Worm (Caenorhabditis elegans): ENCODE results near the gene gnrr-5.

The gnrr-5 gene

DNA sequence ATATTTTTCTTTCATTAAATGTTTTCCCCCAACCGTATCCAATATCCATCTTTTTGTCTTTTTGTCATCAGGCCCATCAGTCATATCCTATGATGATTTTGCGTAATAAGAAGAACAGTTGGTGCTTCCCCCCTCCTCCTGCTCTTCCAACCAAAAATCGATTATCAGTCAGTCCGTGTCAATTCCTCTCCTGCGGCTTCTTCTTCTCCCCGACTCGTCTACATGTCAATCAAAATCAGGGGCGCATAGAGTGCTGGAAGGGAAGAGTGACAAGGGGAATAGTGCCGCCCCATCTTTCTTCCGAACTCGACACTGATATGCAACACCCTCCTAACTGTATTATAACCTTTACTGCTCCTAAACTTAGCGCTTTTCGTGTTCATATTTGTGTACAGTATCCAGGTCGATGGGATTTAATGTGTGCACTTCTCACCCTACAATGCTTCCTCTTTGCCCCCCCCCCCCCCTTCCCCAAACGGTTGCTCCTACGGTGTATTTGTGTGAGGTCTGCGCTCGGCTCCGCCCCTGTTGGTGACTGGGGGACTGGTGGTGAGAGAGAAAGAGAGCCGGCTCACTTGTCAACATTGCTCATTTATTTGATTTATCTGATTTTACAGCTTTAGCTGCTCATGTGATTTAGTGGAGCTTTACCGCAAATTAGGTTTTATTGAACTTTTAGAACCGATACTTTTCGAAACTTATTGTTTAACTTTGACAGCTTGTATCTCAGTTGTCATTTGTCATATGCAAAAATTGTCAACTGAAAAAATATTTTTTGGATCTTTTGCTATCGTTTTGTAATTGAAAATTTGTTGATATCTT is 37.0 kb upstream of the gnrr-5 start:
- TF ChIP-seq lsl-1 (GFP tag; optimal IDR thresholded peaks at IDR 0.05) (no peak), zfh-2 (GFP tag; conservative IDR thresholded peaks at IDR 0.05) (peak; percentile 70), ets-4 (GFP tag; optimal IDR thresholded peaks at IDR 0.05) (peak; percentile 69), ztf-25 (GFP tag; IDR thresholded peaks at IDR 0.05) (0 out of 2 replicates have a peak, but pooled peaks have one; percentile 59), Y53F4B.3 (GFP tag; IDR thresholded peaks at IDR 0.05) (no peak), nhr-80 (tag; optimal IDR thresholded peaks at IDR 0.05) (peak; percentile 93), D2030.7 (GFP tag; IDR thresholded peaks at IDR 0.05) (no peak), unc-62 (GFP tag; optimal IDR thresholded peaks at IDR 0.05) (peak; percentile 98), sptf-2 (GFP tag; optimal IDR thresholded peaks at IDR 0.05) (no peak), F55B11.4 (tag; optimal IDR thresholded peaks at IDR 0.05; ENCODE audit: borderline replicate concordance, insufficient read depth) (no peak), cebp-1 (GFP tag; IDR thresholded peaks at IDR 0.05) (no peak), cebp-1 (tag; optimal IDR thresholded peaks at IDR 0.05) (peak; percentile 43), bed-2 (GFP tag; IDR thresholded peaks at IDR 0.05) (no peak), ZK185.1 (tag; optimal IDR thresholded peaks at IDR 0.05; ENCODE audit: poor library complexity, severe bottlenecking) (no peak), aptf-2 (GFP tag; conservative IDR thresholded peaks at IDR 0.05) (no peak), sea-2 (GFP tag; IDR thresholded peaks at IDR 0.05) (no peak), ztf-22 (GFP tag; optimal IDR thresholded peaks at IDR 0.05) (peak; percentile 28), madf-10 (tag; optimal IDR thresholded peaks at IDR 0.05) (no peak), ceh-27 (GFP tag; optimal IDR thresholded peaks at IDR 0.05) (no peak), egrh-3 (GFP tag; IDR thresholded peaks at IDR 0.05) (peak; percentile 7; the same call in 1 of the 2 replicates), dpl-1 (GFP tag; optimal IDR thresholded peaks at IDR 0.05) (no peak), tlf-1 (GFP tag; optimal IDR thresholded peaks at IDR 0.05) (no peak), B0336.3 (GFP tag; IDR thresholded peaks at IDR 0.05) (peak; percentile 37; the same call in 1 of the 2 replicates), lsy-27 (tag; optimal IDR thresholded peaks at IDR 0.05; ENCODE audit: borderline replicate concordance, insufficient read depth) (no peak), tbp1 (GFP tag; optimal IDR thresholded peaks at IDR 0.05) (no peak), F49E8.2 (tag; optimal IDR thresholded peaks at IDR 0.05; ENCODE audit: insufficient read depth) (no peak), mcd-1 (GFP tag; IDR thresholded peaks at IDR 0.05) (0 out of 2 replicates have a peak, but pooled peaks have one; percentile 18), aptf-3 (GFP tag; IDR thresholded peaks at IDR 0.05) (no peak), dox-1 (GFP tag; IDR thresholded peaks at IDR 0.05) (peak; percentile 75), let-607 (tag; optimal IDR thresholded peaks at IDR 0.05) (peak; percentile 40 to 84), nfyb-1 (GFP tag; IDR thresholded peaks at IDR 0.05) (0 out of 2 replicates have a peak, but pooled peaks have one; percentile 43), K12H6.12 (tag; optimal IDR thresholded peaks at IDR 0.05) (peak; percentile 7)

DNA sequence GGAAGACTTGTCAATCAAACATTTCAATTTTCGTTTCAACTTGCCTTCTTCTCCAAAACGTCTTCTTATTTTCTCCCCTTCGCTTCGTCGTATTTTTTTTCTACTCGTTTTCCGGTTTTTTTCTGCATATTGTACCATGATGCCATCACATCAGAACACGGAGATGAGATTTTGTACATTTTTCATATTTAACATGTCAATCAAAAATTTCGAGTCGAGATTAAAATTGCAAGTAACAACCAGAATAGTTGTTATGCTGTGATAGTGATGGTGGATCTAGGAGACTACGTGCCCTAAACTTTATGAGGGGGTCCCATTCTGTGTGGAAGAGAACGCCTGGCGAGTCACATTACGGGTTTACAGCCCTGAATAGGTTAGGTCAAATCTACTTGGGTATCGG is 35.4 kb upstream of the gnrr-5 start:
- no peak for TF ChIP-seq somi-1 (GFP tag; optimal IDR thresholded peaks at IDR 0.05)
- no peak for TF ChIP-seq lir-1 (GFP tag; conservative IDR thresholded peaks at IDR 0.05)
- TF ChIP-seq C17E4.6 (GFP tag; IDR thresholded peaks at IDR 0.05), result no peak
- TF ChIP-seq nhr-120 (GFP tag; IDR thresholded peaks at IDR 0.05), result no peak
- no peak for TF ChIP-seq repo-1 (tag; optimal IDR thresholded peaks at IDR 0.05)
- TF ChIP-seq F10E7.11 (tag; optimal IDR thresholded peaks at IDR 0.05), result no peak
- no peak for TF ChIP-seq ztf-26 (tag; optimal IDR thresholded peaks at IDR 0.05)
- TF ChIP-seq Y53G8AR.9 (GFP tag; conservative IDR thresholded peaks at IDR 0.05), result no peak
- TF ChIP-seq Y67H2A.10 (GFP tag; conservative IDR thresholded peaks at IDR 0.05), result no peak
- no peak for TF ChIP-seq ets-4 (GFP tag; optimal IDR thresholded peaks at IDR 0.05)
- TF ChIP-seq madf-10 (tag; optimal IDR thresholded peaks at IDR 0.05), result no peak
- no peak for TF ChIP-seq nhr-27 (tag; optimal IDR thresholded peaks at IDR 0.05)

All from whole organism, young adult.